Fruit fly (Drosophila melanogaster): Measurements from ENCODE around the gene Rpn3.

DNA sequence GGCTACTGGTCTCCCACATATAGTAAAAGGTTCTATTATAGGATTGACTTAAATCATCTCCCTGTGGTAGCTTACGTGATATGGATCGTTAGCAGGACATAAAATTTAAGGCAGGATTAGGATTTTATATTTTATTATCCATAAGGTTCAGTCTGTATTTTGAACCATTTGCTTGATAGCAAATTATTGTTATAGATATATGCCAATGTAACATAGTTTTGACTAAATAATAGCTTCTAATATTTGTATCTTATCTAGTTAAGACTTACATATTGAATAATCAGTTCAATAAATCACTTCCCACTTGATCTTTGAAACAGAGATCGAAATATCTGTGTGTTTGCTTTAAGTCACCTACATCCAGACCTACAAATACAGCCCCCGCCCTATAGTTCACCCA is 41.0 kb upstream of the Rpn3 start, which contains the start of gene robl37BC:
- TF ChIP-seq cg (GFP tag; optimal IDR thresholded peaks at IDR 0.05), result no peak
- TF ChIP-seq CG4282 (GFP tag; optimal IDR thresholded peaks at IDR 0.05), result no peak
